Worm (Caenorhabditis elegans) whole organism, L4 larva: Measurements from ENCODE around the gene pgl-2.

Experiments used
- D1046.2 ChIP-seq: fragments of 200-800 bp; sonication (Bioruptor generic); IDR thresholded peaks from 2 replicates; pipeline ENCODE4 v1.3.6; 2022; ENCODE audit warnings: missing genetic modification characterization, missing compliant biosample characterization
- F10B5.3 ChIP-seq: sonication (generic microtip); optimal IDR thresholded peaks from 2 replicates; lab custom pipeline; 2016; ENCODE audit warnings: mild to moderate bottlenecking, missing genetic modification characterization, missing compliant biosample characterization
- R02D3.7 ChIP-seq: fragments of 150-350 bp; sonication (generic microtip); optimal IDR thresholded peaks from 3 replicates; lab custom pipeline; 2014; ENCODE audit warnings: missing biosample characterization, missing genetic modification characterization
- T20F7.1 ChIP-seq: fragments of 200-800 bp; sonication (Bioruptor generic); optimal IDR thresholded peaks from 2 replicates; lab custom pipeline; 2018; ENCODE audit warnings: mild to moderate bottlenecking, missing genetic modification characterization, missing compliant biosample characterization
- Y105C5A.15 ChIP-seq: fragments of 200-800 bp; sonication (Bioruptor generic); IDR thresholded peaks from 2 replicates; pipeline ENCODE4 v1.3.6; 2022; ENCODE audit warnings: missing genetic modification characterization, missing compliant biosample characterization
- Y48G9A.11 ChIP-seq: fragments of 200-800 bp; sonication (Bioruptor generic); IDR thresholded peaks from 2 replicates; pipeline ENCODE4 v1.3.6; 2022; ENCODE audit warnings: missing genetic modification reagents, missing genetic modification characterization, missing compliant biosample characterization
- aha-1 ChIP-seq: fragments of 150-350 bp; peaks from one replicate; lab custom pipeline; 2014; ENCODE audit warnings: missing biosample characterization, missing genetic modification characterization
- arid-1 ChIP-seq: fragments of 200-800 bp; sonication (Bioruptor generic); conservative IDR thresholded peaks from 2 replicates; pipeline ENCODE4 v1.3.6; 2022; ENCODE audit warnings: missing genetic modification reagents, missing genetic modification characterization, missing compliant biosample characterization
- ceh-32 ChIP-seq: sonication (generic microtip); optimal IDR thresholded peaks from 2 replicates; lab custom pipeline; 2016; ENCODE audit warnings: mild to moderate bottlenecking, missing genetic modification characterization, missing compliant biosample characterization; ENCODE audit not compliant: poor library complexity
- ctbp-1 ChIP-seq: fragments of 200-800 bp; sonication (Bioruptor generic); IDR thresholded peaks from 2 replicates; pipeline ENCODE4 v1.3.6; 2022; ENCODE audit warnings: missing genetic modification reagents, missing genetic modification characterization, missing compliant biosample characterization
- daf-12 ChIP-seq: fragments of 150-350 bp; optimal IDR thresholded peaks from 2 replicates; lab custom pipeline; 2014; ENCODE audit warnings: missing biosample characterization, missing genetic modification reagents, missing genetic modification characterization
- daf-16 ChIP-seq, 3 experiments: sonication (generic microtip); optimal IDR thresholded peaks; 2 replicates each; lab custom pipeline; 2016 to 2017; ENCODE audit warnings: missing genetic modification characterization in 3 of 3, missing genetic modification reagents in 3 of 3, mild to moderate bottlenecking in 2 of 3, missing compliant biosample characterization in 2 of 3, missing biosample characterization in 1 of 3, moderate library complexity in 1 of 3
- dmd-6 ChIP-seq: fragments of 200-800 bp; sonication (Bioruptor generic); IDR thresholded peaks from 2 replicates; pipeline ENCODE4 v1.3.6; 2022; ENCODE audit warnings: missing genetic modification reagents, missing genetic modification characterization, missing compliant biosample characterization
- dmd-8 ChIP-seq: fragments of 200-800 bp; sonication (Bioruptor generic); IDR thresholded peaks from 2 replicates; pipeline ENCODE4 v1.3.6; 2022; ENCODE audit warnings: missing genetic modification characterization, missing compliant biosample characterization
- dpl-1 ChIP-seq: fragments of 150-350 bp; optimal IDR thresholded peaks from 2 replicates; lab custom pipeline; 2014; ENCODE audit warnings: missing biosample characterization, missing genetic modification reagents, missing genetic modification characterization
- egl-43 ChIP-seq: fragments of 200-800 bp; sonication (Bioruptor generic); IDR thresholded peaks from 2 replicates; pipeline ENCODE4 v1.3.6; 2022; ENCODE audit warnings: missing genetic modification reagents, missing genetic modification characterization, missing compliant biosample characterization
- gei-8 ChIP-seq: fragments of 200-800 bp; sonication (Bioruptor generic); optimal IDR thresholded peaks from 2 replicates; lab custom pipeline; 2018; ENCODE audit warnings: mild to moderate bottlenecking, missing genetic modification characterization, missing compliant biosample characterization
- hif-1 ChIP-seq, 2 experiments: sonication (generic microtip); optimal IDR thresholded peaks; 2 replicates each; lab custom pipeline; 2016 to 2017; ENCODE audit warnings: missing compliant biosample characterization in 2 of 2, missing genetic modification characterization in 2 of 2, missing genetic modification reagents in 2 of 2, missing genotype in 2 of 2, mild to moderate bottlenecking in 1 of 2
- hlh-11 ChIP-seq: fragments of 200-800 bp; sonication (Bioruptor generic); optimal IDR thresholded peaks from 2 replicates; lab custom pipeline; 2018; ENCODE audit warnings: mild to moderate bottlenecking, missing genetic modification characterization, missing compliant biosample characterization
- lin-1 ChIP-seq: fragments of 200-800 bp; sonication (Bioruptor generic); IDR thresholded peaks from 2 replicates; pipeline ENCODE4 v1.3.6; 2022; ENCODE audit warnings: missing genetic modification reagents, missing genetic modification characterization, missing compliant biosample characterization
- lin-15B ChIP-seq: fragments of 150-350 bp; sonication (generic microtip); optimal IDR thresholded peaks from 3 replicates; lab custom pipeline; 2014; ENCODE audit warnings: missing biosample characterization, missing genetic modification characterization
- lsy-2 ChIP-seq, 2 experiments: fragments of 150-350 bp in 1 of 2; sonication (generic microtip) in 1 of 2; optimal IDR thresholded peaks; 2 replicates each; lab custom pipeline; 2014 to 2017; ENCODE audit warnings: missing biosample characterization in 2 of 2, missing genetic modification characterization in 2 of 2
- mdl-1 ChIP-seq, 2 experiments: fragments of 150-350 bp in 1 of 2; sonication (generic microtip) in 1 of 2; optimal IDR thresholded peaks; 2 replicates each; lab custom pipeline; 2014 to 2017; ENCODE audit warnings: missing biosample characterization in 2 of 2, missing genetic modification characterization in 2 of 2
- mdt-29 ChIP-seq: fragments of 200-800 bp; sonication (Bioruptor generic); IDR thresholded peaks from 2 replicates; pipeline ENCODE4 v1.3.6; 2022; ENCODE audit warnings: missing genetic modification reagents, missing genetic modification characterization, missing compliant biosample characterization
- nhr-102 ChIP-seq: sonication (generic microtip); optimal IDR thresholded peaks from 2 replicates; lab custom pipeline; 2016; ENCODE audit warnings: mild to moderate bottlenecking, missing genetic modification characterization, moderate library complexity, missing compliant biosample characterization
- nhr-25 ChIP-seq: sonication (generic microtip); optimal IDR thresholded peaks from 2 replicates; lab custom pipeline; 2017; ENCODE audit warnings: missing genetic modification characterization, mild to moderate bottlenecking, missing compliant biosample characterization, antibody characterized with exemption, moderate library complexity, borderline replicate concordance; ENCODE audit not compliant: insufficient read depth
- nhr-48 ChIP-seq: sonication (generic microtip); optimal IDR thresholded peaks from 2 replicates; lab custom pipeline; 2016; ENCODE audit warnings: mild to moderate bottlenecking, missing genetic modification characterization, missing compliant biosample characterization
- nhr-6 ChIP-seq: fragments of 150-350 bp; optimal IDR thresholded peaks from 2 replicates; lab custom pipeline; 2014; ENCODE audit warnings: missing biosample characterization, missing genetic modification characterization
- nhr-76 ChIP-seq: fragments of 150-350 bp; optimal IDR thresholded peaks from 2 replicates; lab custom pipeline; 2014; ENCODE audit warnings: missing biosample characterization, missing genetic modification characterization
- pha-4 ChIP-seq, 2 experiments: fragments of 150-350 bp in 1 of 2; fragments of 200-800 bp in 1 of 2; sonication (Bioruptor generic) in 1 of 2; IDR thresholded peaks in 1 of 2; optimal IDR thresholded peaks in 1 of 2; 2 replicates each; pipeline versions ENCODE4 v1.3.6 to Lab custom; 2014 to 2022; ENCODE audit warnings: missing genetic modification characterization in 2 of 2, missing genetic modification reagents in 2 of 2, missing biosample characterization in 1 of 2, missing compliant biosample characterization in 1 of 2
- saeg-2 ChIP-seq: fragments of 200-800 bp; sonication (Bioruptor generic); IDR thresholded peaks from 2 replicates; pipeline ENCODE4 v1.3.6; 2022; ENCODE audit warnings: missing genetic modification reagents, missing genetic modification characterization, missing compliant biosample characterization
- sdz-12 ChIP-seq: fragments of 200-800 bp; sonication (Bioruptor generic); optimal IDR thresholded peaks from 2 replicates; lab custom pipeline; 2018; ENCODE audit warnings: mild to moderate bottlenecking, missing genetic modification characterization, missing compliant biosample characterization
- set-16 ChIP-seq: fragments of 200-800 bp; sonication (Bioruptor generic); IDR thresholded peaks from 2 replicates; pipeline ENCODE4 v1.3.6; 2022; ENCODE audit warnings: missing genetic modification reagents, missing genetic modification characterization, missing compliant biosample characterization
- snpc-1.2 ChIP-seq: fragments of 200-800 bp; sonication (Bioruptor generic); IDR thresholded peaks from 2 replicates; pipeline ENCODE4 v1.3.6; 2022; ENCODE audit warnings: missing genetic modification reagents, missing genetic modification characterization, missing compliant biosample characterization
- tag-97 ChIP-seq: fragments of 200-800 bp; sonication (Bioruptor generic); IDR thresholded peaks from 2 replicates; pipeline ENCODE4 v1.3.6; 2022; ENCODE audit warnings: missing genetic modification characterization, missing compliant biosample characterization
- tra-1 ChIP-seq: fragments of 200-800 bp; sonication (Bioruptor generic); IDR thresholded peaks from 2 replicates; pipeline ENCODE4 v1.3.6; 2022; ENCODE audit warnings: missing genetic modification reagents, missing genetic modification characterization, missing compliant biosample characterization
- unc-62 ChIP-seq, 3 experiments: fragments of 150-350 bp in 1 of 3; sonication (generic microtip); optimal IDR thresholded peaks in 2 of 3; peaks in 1 of 3; 1 replicate in 1 of 3; 2 replicates in 2 of 3; lab custom pipeline; 2014 to 2017; ENCODE audit warnings: missing biosample characterization in 3 of 3, missing genetic modification characterization in 3 of 3, missing genetic modification reagents in 3 of 3, missing genotype in 1 of 3
- vab-7 ChIP-seq: fragments of 200-800 bp; sonication (Bioruptor generic); IDR thresholded peaks from 2 replicates; pipeline ENCODE4 v1.3.6; 2022; ENCODE audit warnings: missing genetic modification reagents, missing genetic modification characterization, missing compliant biosample characterization
- zfp-2 ChIP-seq: sonication (generic microtip); optimal IDR thresholded peaks from 2 replicates; lab custom pipeline; 2016; ENCODE audit warnings: mild to moderate bottlenecking, missing genetic modification characterization, missing compliant biosample characterization
- zfp-3 ChIP-seq: fragments of 200-800 bp; sonication (Bioruptor generic); conservative IDR thresholded peaks from 2 replicates; pipeline ENCODE4 v1.3.6; 2022; ENCODE audit warnings: missing genetic modification reagents, missing genetic modification characterization, missing compliant biosample characterization
- zip-11 ChIP-seq: fragments of 200-800 bp; sonication (Bioruptor generic); IDR thresholded peaks from 2 replicates; pipeline ENCODE4 v1.3.6; 2022; ENCODE audit warnings: missing genetic modification characterization, missing compliant biosample characterization

The pgl-2 gene

ce11 chrIII:8656957-8657356, 18.3 kb downstream of the pgl-2 start (continued):
- TF ChIP-seq pha-4 (GFP tag; IDR thresholded peaks at IDR 0.05; lab: Robert Waterston, UW) (no peak), pha-4 (tag; optimal IDR thresholded peaks at IDR 0.05; lab: Kevin White, UChicago) (no peak), ctbp-1 (GFP tag; lab: Robert Waterston, UW) (no peak), tag-97 (GFP tag; lab: Robert Waterston, UW) (no peak), nhr-48 (peak; percentile 73), F10B5.3 (tag; lab: Kevin White, UChicago) (no peak), zfp-3 (GFP tag; lab: Robert Waterston, UW) (no peak), nhr-6 (tag; lab: Kevin White, UChicago) (no peak), lin-1 (GFP tag; lab: Robert Waterston, UW) (peak; percentile 33; the same call in 1 of the 2 replicates), saeg-2 (no peak), nhr-102 (tag; lab: Kevin White, UChicago) (no peak), hif-1 (tag; optimal IDR thresholded peaks at IDR 0.05; lab: Kevin White, UChicago) (no peak), ceh-32 (no peak), tra-1 (GFP tag; lab: Robert Waterston, UW) (0 out of 2 replicates have a peak, but pooled peaks have one; percentile 41), nhr-25 (tag; lab: Kevin White, UChicago) (no peak), daf-12 (tag; lab: Kevin White, UChicago) (no peak), snpc-1.2 (GFP tag; lab: Robert Waterston, UW) (no peak), D1046.2 (GFP tag; lab: Robert Waterston, UW) (no peak), zip-11 (no peak), unc-62 (GFP tag; optimal IDR thresholded peaks at IDR 0.05 in 1 of 2; lab: Kevin White, UChicago) (no peak), unc-62 (tag; optimal IDR thresholded peaks at IDR 0.05; lab: Kevin White, UChicago) (no peak), aha-1 (tag; lab: Kevin White, UChicago) (peak; percentile 76), arid-1 (GFP tag; lab: Robert Waterston, UW) (no peak), Y48G9A.11 (no peak), vab-7 (GFP tag; lab: Robert Waterston, UW) (no peak), dmd-8 (GFP tag; lab: Robert Waterston, UW) (no peak), T20F7.1 (GFP tag; lab: Kevin White, UChicago) (peak; percentile 44), mdt-29 (GFP tag; lab: Robert Waterston, UW) (no peak), R02D3.7 (no peak), nhr-76 (tag; lab: Kevin White, UChicago) (no peak), sdz-12 (GFP tag; lab: Kevin White, UChicago) (no peak), hlh-11 (tag; lab: Kevin White, UChicago) (peak; percentile 87), Y105C5A.15 (GFP tag; lab: Robert Waterston, UW) (no peak), set-16 (no peak), zfp-2 (tag; lab: Kevin White, UChicago) (no peak), gei-8 (GFP tag; lab: Kevin White, UChicago) (no peak), dpl-1 (GFP tag; lab: Kevin White, UChicago) (no peak), lsy-2 (tag; optimal IDR thresholded peaks at IDR 0.05; lab: Kevin White, UChicago) (peak in 1 of 2 experiments; percentile 8), mdl-1 (tag; optimal IDR thresholded peaks at IDR 0.05; lab: Kevin White, UChicago) (peak in 1 of 2 experiments; percentile 64)

ce11 chrIII:8656055-8656454, 19.2 kb downstream of the pgl-2 start:
- TF ChIP-seq lin-15B (no peak), dpl-1 (GFP tag; lab: Kevin White, UChicago) (no peak), daf-16 (GFP tag; optimal IDR thresholded peaks at IDR 0.05; lab: Kevin White, UChicago) (no peak), daf-16 (tag; optimal IDR thresholded peaks at IDR 0.05; lab: Kevin White, UChicago) (peak; percentile 37), egl-43 (GFP tag; lab: Robert Waterston, UW) (no peak), nhr-76 (tag; lab: Kevin White, UChicago) (no peak), dmd-6 (GFP tag; lab: Robert Waterston, UW) (no peak), R02D3.7 (no peak), hif-1 (tag; optimal IDR thresholded peaks at IDR 0.05; lab: Kevin White, UChicago) (no peak)
